Fruit fly (Drosophila melanogaster) whole organism, embryonic: ENCODE measurements around the gene CG32440.

ENCODE experiments used
- Antp ChIP-seq: fragments of 200-800 bp; sonication (Bioruptor generic); optimal IDR thresholded peaks from 3 replicates; lab custom pipeline; 2016; ENCODE audit warnings: missing biosample characterization, missing genetic modification characterization
- Asciz ChIP-seq: fragments of 200-800 bp; sonication (Bioruptor generic); optimal IDR thresholded peaks from 2 replicates; lab custom pipeline; 2017; ENCODE audit warnings: missing biosample characterization, mild to moderate bottlenecking, missing genetic modification characterization, missing genetic modification reagents
- CG11560 ChIP-seq: fragments of 200-800 bp; sonication (Bioruptor generic); IDR thresholded peaks from 3 replicates; pipeline ENCODE4 v1.3.6; 2022; ENCODE audit warnings: missing biosample characterization, missing genetic modification characterization
- CG12236 ChIP-seq: fragments of 200-800 bp; sonication (Bioruptor generic); optimal IDR thresholded peaks from 2 replicates; lab custom pipeline; 2016; ENCODE audit warnings: missing biosample characterization, missing genetic modification characterization
- CG13123 ChIP-seq: fragments of 200-800 bp; sonication (Bioruptor generic); optimal IDR thresholded peaks from 2 replicates; lab custom pipeline; 2016; ENCODE audit warnings: missing biosample characterization, missing genetic modification characterization
- CG14050 ChIP-seq: fragments of 200-800 bp; sonication (Bioruptor generic); IDR thresholded peaks from 3 replicates; pipeline ENCODE4 v1.3.6; 2022; ENCODE audit warnings: missing biosample characterization, missing genetic modification characterization
- CG14860 ChIP-seq: fragments of 200-800 bp; sonication (Bioruptor generic); IDR thresholded peaks from 3 replicates; pipeline ENCODE4 v1.3.6; 2022; ENCODE audit warnings: missing biosample characterization, missing genetic modification characterization; ENCODE audit not compliant: partially characterized antibody
- CG1647 ChIP-seq: fragments of 200-800 bp; sonication (Bioruptor generic); optimal IDR thresholded peaks from 3 replicates; lab custom pipeline; 2016; ENCODE audit warnings: missing biosample characterization, missing genetic modification characterization
- CG16813 ChIP-seq: fragments of 200-800 bp; sonication (Bioruptor generic); IDR thresholded peaks from 3 replicates; pipeline ENCODE4 v1.3.6; 2022; ENCODE audit warnings: missing biosample characterization, missing genetic modification characterization; ENCODE audit not compliant: partially characterized antibody
- CG17568 ChIP-seq: fragments of 200-800 bp; sonication (Bioruptor generic); optimal IDR thresholded peaks from 2 replicates; lab custom pipeline; 2018; ENCODE audit warnings: missing biosample characterization, mild to moderate bottlenecking, missing genetic modification characterization, moderate library complexity
- CG18764 ChIP-seq: fragments of 200-800 bp; sonication (Bioruptor generic); optimal IDR thresholded peaks from 3 replicates; lab custom pipeline; 2016; ENCODE audit warnings: missing biosample characterization, missing genetic modification characterization
- CG30403 ChIP-seq: fragments of 200-800 bp; sonication (Bioruptor generic); optimal IDR thresholded peaks from 3 replicates; lab custom pipeline; 2016; ENCODE audit warnings: missing biosample characterization, missing genetic modification characterization
- CG3163 ChIP-seq: fragments of 200-800 bp; sonication (Bioruptor generic); optimal IDR thresholded peaks from 3 replicates; lab custom pipeline; 2016; ENCODE audit warnings: missing biosample characterization, missing genetic modification characterization
- CG43689 ChIP-seq: fragments of 200-800 bp; sonication (Bioruptor generic); IDR thresholded peaks from 2 replicates; pipeline ENCODE4 v1.3.6; 2022; ENCODE audit warnings: missing biosample characterization, missing genetic modification characterization
- CG5180 ChIP-seq: fragments of 200-800 bp; sonication (Bioruptor generic); optimal IDR thresholded peaks from 3 replicates; lab custom pipeline; 2017; ENCODE audit warnings: missing biosample characterization, missing genetic modification characterization, mild to moderate bottlenecking, moderate library complexity, missing genetic modification reagents
- CG6254 ChIP-seq: fragments of 200-800 bp; sonication (Bioruptor generic); optimal IDR thresholded peaks from 3 replicates; lab custom pipeline; 2017; ENCODE audit warnings: mild to moderate bottlenecking, missing biosample characterization, missing genetic modification reagents, missing genetic modification characterization
- CG6791 ChIP-seq: fragments of 200-800 bp; sonication (Bioruptor generic); IDR thresholded peaks from 3 replicates; pipeline ENCODE4 v1.3.6; 2022; ENCODE audit warnings: missing biosample characterization, missing genetic modification characterization; ENCODE audit not compliant: partially characterized antibody
- CG7963 ChIP-seq: fragments of 200-800 bp; sonication (Bioruptor generic); IDR thresholded peaks from 3 replicates; pipeline ENCODE4 v1.3.6; 2022; ENCODE audit warnings: missing biosample characterization, missing genetic modification characterization; ENCODE audit not compliant: partially characterized antibody
- CG7987 ChIP-seq: fragments of 200-800 bp; sonication (Bioruptor generic); optimal IDR thresholded peaks from 2 replicates; lab custom pipeline; 2018; ENCODE audit warnings: missing biosample characterization, mild to moderate bottlenecking, missing genetic modification characterization, moderate library complexity
- CG8290 ChIP-seq, 3 experiments: fragments of 200-800 bp; sonication (Bioruptor generic); optimal IDR thresholded peaks; 2 replicates each; lab custom pipeline; 2016 to 2019; ENCODE audit warnings: missing biosample characterization in 3 of 3, missing genetic modification characterization in 3 of 3, mild to moderate bottlenecking in 2 of 3, moderate library complexity in 1 of 3
- CG8924 ChIP-seq: fragments of 200-800 bp; optimal IDR thresholded peaks from 3 replicates; lab custom pipeline; 2019; ENCODE audit warnings: missing biosample characterization, mild to moderate bottlenecking, missing genetic modification characterization, moderate library complexity
- CG9727 ChIP-seq: fragments of 200-800 bp; sonication (Bioruptor generic); optimal IDR thresholded peaks from 3 replicates; lab custom pipeline; 2017; ENCODE audit warnings: missing biosample characterization, mild to moderate bottlenecking, missing genetic modification characterization
- Chrac-16 ChIP-seq: fragments of 200-800 bp; sonication (Bioruptor generic); optimal IDR thresholded peaks from 3 replicates; lab custom pipeline; 2016; ENCODE audit warnings: missing biosample characterization, missing genetic modification characterization
- E2f1 ChIP-seq: fragments of 200-800 bp; sonication (Bioruptor generic); IDR thresholded peaks from 2 replicates; pipeline ENCODE4 v1.3.6; 2022; ENCODE audit warnings: missing biosample characterization, missing genetic modification characterization
- ERR ChIP-seq: fragments of 200-800 bp; sonication (Bioruptor generic); optimal IDR thresholded peaks from 2 replicates; lab custom pipeline; 2016; ENCODE audit warnings: missing biosample characterization, missing genetic modification characterization
- GATAe ChIP-seq: fragments of 200-800 bp; sonication (Bioruptor generic); conservative IDR thresholded peaks from 2 replicates; pipeline ENCODE4 v1.3.6; 2022; ENCODE audit warnings: missing biosample characterization, missing genetic modification characterization
- Gsc ChIP-seq: fragments of 200-800 bp; sonication (Bioruptor generic); IDR thresholded peaks from 2 replicates; pipeline ENCODE4 v1.3.6; 2022; ENCODE audit warnings: missing biosample characterization, missing genetic modification characterization
- Gug ChIP-seq: fragments of 200-800 bp; sonication (Bioruptor generic); IDR thresholded peaks from 4 replicates; pipeline ENCODE4 v1.3.6; 2022; ENCODE audit warnings: missing biosample characterization, missing genetic modification characterization
- Kr ChIP-seq: fragments of 200-800 bp; sonication (Bioruptor generic); optimal IDR thresholded peaks from 2 replicates; lab custom pipeline; 2017; ENCODE audit warnings: missing biosample characterization, mild to moderate bottlenecking, missing genetic modification characterization
- NC2β ChIP-seq: fragments of 200-800 bp; sonication (Bioruptor generic); optimal IDR thresholded peaks from 2 replicates; lab custom pipeline; 2016; ENCODE audit warnings: missing biosample characterization, missing genetic modification characterization
- Opbp ChIP-seq: fragments of 200-800 bp; sonication (Bioruptor generic); IDR thresholded peaks from 3 replicates; pipeline ENCODE4 v1.3.6; 2022; ENCODE audit warnings: missing biosample characterization, missing genetic modification characterization; ENCODE audit not compliant: partially characterized antibody
- Pdp1 ChIP-seq, 2 experiments: fragments of 200-800 bp; sonication (Bioruptor generic); optimal IDR thresholded peaks; 3 replicates each; lab custom pipeline; 2016; ENCODE audit warnings: missing biosample characterization in 2 of 2, missing genetic modification characterization in 2 of 2, mild to moderate bottlenecking in 1 of 2, moderate library complexity in 1 of 2
- Side ChIP-seq: fragments of 200-800 bp; sonication (Bioruptor generic); optimal IDR thresholded peaks from 2 replicates; lab custom pipeline; 2016; ENCODE audit warnings: missing biosample characterization, missing genetic modification characterization
- Ssrp ChIP-seq: fragments of 200-800 bp; sonication (Bioruptor generic); optimal IDR thresholded peaks from 2 replicates; lab custom pipeline; 2018; ENCODE audit warnings: missing biosample characterization, mild to moderate bottlenecking, missing genetic modification characterization, moderate library complexity
- Usf ChIP-seq: fragments of 200-800 bp; sonication (Bioruptor generic); optimal IDR thresholded peaks from 2 replicates; lab custom pipeline; 2017; ENCODE audit warnings: missing genotype, missing biosample characterization, missing genetic modification characterization
- bcd ChIP-seq: fragments of 200-800 bp; sonication (Bioruptor generic); optimal IDR thresholded peaks from 2 replicates; lab custom pipeline; 2017; ENCODE audit warnings: missing biosample characterization, mild to moderate bottlenecking, missing genetic modification characterization
- bowl ChIP-seq: fragments of 200-800 bp; sonication (Bioruptor generic); IDR thresholded peaks from 2 replicates; pipeline ENCODE4 v1.3.6; 2022; ENCODE audit warnings: missing biosample characterization, missing genetic modification characterization
- cas ChIP-seq: fragments of 200-800 bp; sonication (Bioruptor generic); IDR thresholded peaks from 2 replicates; pipeline ENCODE4 v1.3.6; 2022; ENCODE audit warnings: missing biosample characterization, missing genetic modification characterization
- ci ChIP-seq: fragments of 200-800 bp; sonication (Bioruptor generic); IDR thresholded peaks from 3 replicates; pipeline ENCODE4 v1.3.6; 2022; ENCODE audit warnings: missing biosample characterization, missing genetic modification characterization
- danr ChIP-seq: fragments of 200-800 bp; sonication (Bioruptor generic); IDR thresholded peaks from 2 replicates; pipeline ENCODE4 v1.3.6; 2022; ENCODE audit warnings: missing biosample characterization, missing genetic modification characterization
- dysf ChIP-seq: fragments of 200-800 bp; sonication (Bioruptor generic); IDR thresholded peaks from 3 replicates; pipeline ENCODE4 v1.3.6; 2022; ENCODE audit warnings: missing biosample characterization, missing genetic modification characterization
- fru ChIP-seq: fragments of >200 bp; optimal IDR thresholded peaks from 2 replicates; lab custom pipeline; 2017
- gsb ChIP-seq: fragments of 200-800 bp; sonication (Bioruptor generic); IDR thresholded peaks from 2 replicates; pipeline ENCODE4 v1.3.6; 2022; ENCODE audit warnings: missing biosample characterization, missing genetic modification characterization
- hb ChIP-seq: fragments of 200-800 bp; sonication (Bioruptor generic); IDR thresholded peaks from 3 replicates; pipeline ENCODE4 v1.3.6; 2022; ENCODE audit warnings: missing biosample characterization, missing genetic modification characterization; ENCODE audit not compliant: partially characterized antibody
- inv ChIP-seq: fragments of 200-800 bp; sonication (Bioruptor generic); IDR thresholded peaks from 2 replicates; pipeline ENCODE4 v1.3.6; 2022; ENCODE audit warnings: missing biosample characterization, missing genetic modification characterization; ENCODE audit not compliant: partially characterized antibody
- mam ChIP-seq: fragments of 200-800 bp; sonication (Bioruptor generic); optimal IDR thresholded peaks from 3 replicates; lab custom pipeline; 2016; ENCODE audit warnings: missing biosample characterization, missing genetic modification characterization
- ranshi ChIP-seq: fragments of 200-800 bp; sonication (Bioruptor generic); IDR thresholded peaks from 2 replicates; pipeline ENCODE4 v1.3.6; 2022; ENCODE audit warnings: missing biosample characterization, missing genetic modification characterization
- sima ChIP-seq: fragments of 200-800 bp; sonication (Bioruptor generic); optimal IDR thresholded peaks from 2 replicates; lab custom pipeline; 2016; ENCODE audit warnings: missing biosample characterization, missing genetic modification characterization
- sisA ChIP-seq: fragments of 200-800 bp; sonication (Bioruptor generic); IDR thresholded peaks from 2 replicates; pipeline ENCODE4 v1.3.6; 2022; ENCODE audit warnings: missing biosample characterization, missing genetic modification characterization
- vvl ChIP-seq: fragments of 200-800 bp; sonication (Bioruptor generic); IDR thresholded peaks from 2 replicates; pipeline ENCODE4 v1.3.6; 2022; ENCODE audit warnings: missing biosample characterization, missing genetic modification characterization

CG32440 gene

DNA sequence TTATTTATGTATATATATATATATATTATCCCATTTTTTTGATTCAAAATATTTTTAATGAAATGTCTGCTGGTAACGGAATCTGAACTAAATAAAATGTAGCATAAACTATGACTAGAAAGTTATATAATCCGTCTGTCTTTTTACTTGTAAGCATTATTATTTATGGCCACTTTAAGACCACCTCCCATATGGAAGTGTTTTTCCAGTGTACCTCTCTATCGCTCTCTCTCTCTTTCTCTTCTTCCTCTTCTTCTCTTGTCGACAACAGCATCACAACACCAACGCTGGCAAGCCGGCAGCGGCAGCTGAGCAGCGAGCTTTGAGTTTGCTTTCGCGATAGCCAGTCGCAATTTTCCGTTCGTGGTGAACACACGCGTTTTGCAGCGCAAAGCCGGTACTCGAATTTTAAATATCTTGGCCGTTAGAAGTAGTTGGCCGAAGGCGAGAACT lies 22.2 kb downstream of the CG32440 start, which contains the start of gene rgn (continued):
- TF ChIP-seq CG18764 (GFP tag; lab: Kevin White, UChicago), result peak; percentile 54
- TF ChIP-seq E2f1 (GFP tag; lab: Robert Waterston, UW), result peak; percentile 77
- TF ChIP-seq CG43689, result peak; percentile 34; the same call in 1 of the 2 replicates
- peak; percentile 64; the same call in 1 of the 2 replicates for TF ChIP-seq ranshi (GFP tag; lab: Robert Waterston, UW)
- TF ChIP-seq vvl, result peak; percentile 77
- TF ChIP-seq Usf (GFP tag; lab: Kevin White, UChicago), result peak; percentile 59
- peak; percentile 51; the same call in 1 of the 2 replicates for TF ChIP-seq gsb (GFP tag; lab: Robert Waterston, UW)
- TF ChIP-seq bcd (GFP tag; lab: Kevin White, UChicago), result peak; percentile 80
- TF ChIP-seq CG6254 (GFP tag; lab: Kevin White, UChicago), result no peak
- TF ChIP-seq hb (GFP tag; lab: Robert Waterston, UW), result no peak
- TF ChIP-seq CG7963 (GFP tag; lab: Robert Waterston, UW), result no peak
- TF ChIP-seq CG7987, result peak; percentile 1
- TF ChIP-seq Gug, result peak; percentile 63; the same call in 1 of the 4 replicates
- no peak for TF ChIP-seq Gsc
- TF ChIP-seq sisA, result peak; percentile 29; the same call in 1 of the 2 replicates
- peak; percentile 58 to 87 for TF ChIP-seq Pdp1 (GFP tag; optimal IDR thresholded peaks at IDR 0.05; lab: Kevin White, UChicago)
- TF ChIP-seq danr (GFP tag; lab: Robert Waterston, UW), result peak; percentile 44; the same call in 1 of the 2 replicates
- peak; percentile 83 for TF ChIP-seq CG9727
- TF ChIP-seq NC2β (GFP tag; lab: Kevin White, UChicago), result no peak
- peak; percentile 62 for TF ChIP-seq mam (GFP tag; lab: Kevin White, UChicago)
- TF ChIP-seq CG1647 (GFP tag; lab: Kevin White, UChicago), result no peak
- peak; percentile 64 for TF ChIP-seq Chrac-16 (GFP tag; lab: Kevin White, UChicago)
- TF ChIP-seq GATAe (GFP tag; lab: Robert Waterston, UW), result peak; percentile 43; the same call in 1 of the 2 replicates
- TF ChIP-seq Ssrp (tag; lab: Kevin White, UChicago), result peak; percentile 43
- TF ChIP-seq CG30403 (GFP tag; lab: Kevin White, UChicago), result peak; percentile 79
- no peak for TF ChIP-seq Kr (GFP tag; lab: Kevin White, UChicago)
- no peak for TF ChIP-seq bowl (GFP tag; lab: Robert Waterston, UW)
- peak; percentile 13 for TF ChIP-seq Side (GFP tag; lab: Kevin White, UChicago)
- no peak for TF ChIP-seq CG12236 (GFP tag; lab: Kevin White, UChicago)
- TF ChIP-seq CG14860, result 0 out of 3 replicates have a peak, but pooled peaks have one; percentile 12
- no peak for TF ChIP-seq sima (GFP tag; lab: Kevin White, UChicago)
- peak; percentile 76 for TF ChIP-seq ci (GFP tag; lab: Robert Waterston, UW)
- TF ChIP-seq CG13123 (GFP tag; lab: Kevin White, UChicago), result peak; percentile 9
- peak; percentile 54 for TF ChIP-seq Antp (GFP tag; lab: Kevin White, UChicago)
- TF ChIP-seq CG5180 (GFP tag; lab: Kevin White, UChicago), result peak; percentile 50
- TF ChIP-seq CG17568 (GFP tag; lab: Kevin White, UChicago), result peak; percentile 13
- TF ChIP-seq inv (GFP tag; lab: Robert Waterston, UW), result no peak
- no peak for TF ChIP-seq CG16813 (GFP tag; lab: Robert Waterston, UW)
- peak; percentile 49; the same call in 2 of the 3 replicates for TF ChIP-seq CG14050 (GFP tag; lab: Robert Waterston, UW)
- no peak for TF ChIP-seq CG6791 (GFP tag; lab: Robert Waterston, UW)
- TF ChIP-seq Asciz, result peak; percentile 52
- TF ChIP-seq CG11560 (tag; lab: Robert Waterston, UW), result no peak
- peak; percentile 87 for TF ChIP-seq CG3163 (GFP tag; lab: Kevin White, UChicago)
- no peak for TF ChIP-seq cas (GFP tag; lab: Robert Waterston, UW)
- TF ChIP-seq Opbp (GFP tag; lab: Robert Waterston, UW), result no peak; the same call in 2 of the 3 replicates
- peak; percentile 3 for TF ChIP-seq ERR (GFP tag; lab: Kevin White, UChicago)
- TF ChIP-seq CG8924 (tag; lab: Kevin White, UChicago), result peak; percentile 76
- TF ChIP-seq CG8290 (GFP tag; optimal IDR thresholded peaks at IDR 0.05; lab: Kevin White, UChicago), result no peak
- TF ChIP-seq CG8290 (tag; optimal IDR thresholded peaks at IDR 0.05; lab: Kevin White, UChicago), result peak in 1 of 2 experiments; percentile 72
- TF ChIP-seq dysf (GFP tag; lab: Robert Waterston, UW), result peak; percentile 88
- TF ChIP-seq fru (lab: Kevin White, UChicago), result no peak
